Worm (Caenorhabditis elegans) whole organism, mixed stage, embryonic: ENCODE results near the gene nrfl-1.

Experiments used
- M03D4.4 ChIP-seq: sonication (generic microtip); optimal IDR thresholded peaks from 2 replicates; lab custom pipeline; 2017; ENCODE audit warnings: mild to moderate bottlenecking, missing genetic modification characterization, missing compliant biosample characterization
- blmp-1 ChIP-seq: fragments of 150-350 bp; optimal IDR thresholded peaks from 2 replicates; lab custom pipeline; 2014; ENCODE audit warnings: missing biosample characterization, missing genetic modification characterization
- ceh-39 ChIP-seq: fragments of 150-350 bp; optimal IDR thresholded peaks from 2 replicates; lab custom pipeline; 2014; ENCODE audit warnings: missing biosample characterization, missing genetic modification characterization
- ceh-83 ChIP-seq: fragments of 200-800 bp; sonication (Bioruptor generic); optimal IDR thresholded peaks from 2 replicates; lab custom pipeline; 2018; ENCODE audit warnings: mild to moderate bottlenecking, missing genetic modification characterization, missing compliant biosample characterization
- ces-1 ChIP-seq: fragments of 150-350 bp; optimal IDR thresholded peaks from 2 replicates; lab custom pipeline; 2014; ENCODE audit warnings: missing biosample characterization, missing genetic modification reagents, missing genetic modification characterization
- cnd-1 ChIP-seq: fragments of 200-800 bp; sonication (Bioruptor generic); optimal IDR thresholded peaks from 2 replicates; lab custom pipeline; 2018; ENCODE audit warnings: mild to moderate bottlenecking, missing genetic modification characterization, missing compliant biosample characterization
- drap-1 ChIP-seq: fragments of 200-800 bp; sonication (Bioruptor generic); optimal IDR thresholded peaks from 3 replicates; lab custom pipeline; 2018; ENCODE audit warnings: mild to moderate bottlenecking, missing genetic modification characterization, missing compliant biosample characterization
- elt-1 ChIP-seq: sonication (generic microtip); optimal IDR thresholded peaks from 2 replicates; lab custom pipeline; 2017; ENCODE audit warnings: missing genetic modification characterization, mild to moderate bottlenecking, missing compliant biosample characterization, antibody characterized with exemption, moderate library complexity, borderline replicate concordance; ENCODE audit not compliant: insufficient read depth
- elt-3 ChIP-seq: fragments of 150-350 bp; optimal IDR thresholded peaks from 2 replicates; lab custom pipeline; 2014; ENCODE audit warnings: missing biosample characterization, missing genetic modification characterization
- flh-1 ChIP-seq: fragments of 200-800 bp; sonication (Bioruptor generic); optimal IDR thresholded peaks from 2 replicates; lab custom pipeline; 2018; ENCODE audit warnings: mild to moderate bottlenecking, missing genetic modification characterization, moderate library complexity, missing compliant biosample characterization
- ham-2 ChIP-seq: fragments of 200-800 bp; sonication (Bioruptor generic); optimal IDR thresholded peaks from 2 replicates; lab custom pipeline; 2018; ENCODE audit warnings: mild to moderate bottlenecking, missing genetic modification characterization, missing compliant biosample characterization
- hlh-1 ChIP-seq: fragments of 150-350 bp; optimal IDR thresholded peaks from 2 replicates; lab custom pipeline; 2014; ENCODE audit warnings: missing biosample characterization, missing genetic modification reagents, missing genetic modification characterization
- lin-13 ChIP-seq: fragments of 150-350 bp; optimal IDR thresholded peaks from 2 replicates; lab custom pipeline; 2014; ENCODE audit warnings: missing biosample characterization, missing genetic modification characterization
- lin-32 ChIP-seq: fragments of 200-800 bp; sonication (Bioruptor generic); optimal IDR thresholded peaks from 2 replicates; lab custom pipeline; 2018; ENCODE audit warnings: mild to moderate bottlenecking, missing genetic modification characterization, missing compliant biosample characterization
- lsy-2 ChIP-seq: fragments of 150-350 bp; optimal IDR thresholded peaks from 2 replicates; lab custom pipeline; 2014; ENCODE audit warnings: missing biosample characterization, missing genetic modification characterization
- mab-5 ChIP-seq: fragments of 150-350 bp; optimal IDR thresholded peaks from 2 replicates; lab custom pipeline; 2014; ENCODE audit warnings: missing biosample characterization, missing genetic modification characterization
- mep-1 ChIP-seq: fragments of 150-350 bp; optimal IDR thresholded peaks from 2 replicates; lab custom pipeline; 2017; ENCODE audit warnings: missing biosample characterization, missing genetic modification reagents, missing genetic modification characterization, inconsistent platforms
- mls-2 ChIP-seq: sonication (generic microtip); optimal IDR thresholded peaks from 2 replicates; lab custom pipeline; 2016; ENCODE audit warnings: mild to moderate bottlenecking, missing genetic modification characterization, moderate library complexity, missing compliant biosample characterization
- nhr-2 ChIP-seq: fragments of 150-350 bp; optimal IDR thresholded peaks from 2 replicates; lab custom pipeline; 2014; ENCODE audit warnings: missing biosample characterization, missing genetic modification characterization
- nhr-237 ChIP-seq: fragments of 150-350 bp; optimal IDR thresholded peaks from 2 replicates; lab custom pipeline; 2014; ENCODE audit warnings: missing biosample characterization, missing genetic modification characterization
- nhr-76 ChIP-seq: sonication (generic microtip); optimal IDR thresholded peaks from 2 replicates; lab custom pipeline; 2017; ENCODE audit warnings: missing biosample characterization, missing genetic modification characterization
- pha-4 ChIP-seq: fragments of 150-350 bp; optimal IDR thresholded peaks from 2 replicates; lab custom pipeline; 2018; ENCODE audit warnings: missing biosample characterization, missing genetic modification reagents, missing genetic modification characterization
- sem-2 ChIP-seq: fragments of 200-800 bp; sonication (Bioruptor generic); optimal IDR thresholded peaks from 2 replicates; lab custom pipeline; 2018; ENCODE audit warnings: mild to moderate bottlenecking, missing genetic modification characterization, missing compliant biosample characterization
- unc-120 ChIP-seq: sonication (generic microtip); optimal IDR thresholded peaks from 2 replicates; lab custom pipeline; 2017; ENCODE audit warnings: missing genetic modification characterization, missing compliant biosample characterization; ENCODE audit not compliant: poor library complexity, severe bottlenecking
- unc-39 ChIP-seq: fragments of 150-350 bp; optimal IDR thresholded peaks from 2 replicates; lab custom pipeline; 2014; ENCODE audit warnings: missing biosample characterization, missing genetic modification characterization
- unc-62 ChIP-seq: fragments of 150-350 bp; optimal IDR thresholded peaks from 2 replicates; lab custom pipeline; 2014; ENCODE audit warnings: missing biosample characterization, missing genetic modification reagents, missing genetic modification characterization
- zip-8 ChIP-seq: fragments of 150-350 bp; optimal IDR thresholded peaks from 2 replicates; lab custom pipeline; 2014; ENCODE audit warnings: missing biosample characterization, missing genetic modification characterization

Gene nrfl-1

ce11 chrIV:9096160-9096879 lies 22.6 kb upstream of the nrfl-1 start, which contains the start of the genes znf-706 and cpna-3:
znf-706 (minus strand) TSS chrIV:9096231.
cpna-3 (plus strand) TSS chrIV:9096842.
- peak; percentile 4 for TF ChIP-seq unc-120 (tag; lab: Kevin White, UChicago)
- TF ChIP-seq blmp-1, result no peak
- TF ChIP-seq hlh-1 (tag; lab: Kevin White, UChicago), result peak; percentile 3
- no peak for TF ChIP-seq ham-2 (GFP tag; lab: Kevin White, UChicago)
- TF ChIP-seq lin-32 (GFP tag; lab: Kevin White, UChicago), result no peak
- TF ChIP-seq ces-1, result peak; percentile 7
- TF ChIP-seq ceh-83 (GFP tag; lab: Kevin White, UChicago), result no peak

- TF ChIP-seq unc-62 (no peak), lin-32 (GFP tag; lab: Kevin White, UChicago) (no peak), ces-1 (no peak)
These were observed 19.9 kb upstream of the nrfl-1 start, which contains the start of gene gldi-10 for ce11 chrIV:9098942-9099341. gldi-10 (plus strand) TSS chrIV:9099242.

- TF ChIP-seq ceh-83 (GFP tag; lab: Kevin White, UChicago) (no peak), pha-4 (tag; lab: Kevin White, UChicago) (no peak), mls-2 (no peak), nhr-237 (tag; lab: Kevin White, UChicago) (no peak), hlh-1 (tag; lab: Kevin White, UChicago) (no peak), flh-1 (no peak), elt-3 (tag; lab: Kevin White, UChicago) (no peak), nhr-2 (no peak)
These were observed 18.1 kb upstream of the nrfl-1 start for ce11 chrIV:9100835-9101234.

ce11 chrIV:9104071-9105016 lies 14.5 kb upstream of the nrfl-1 start, which contains the start of the genes C01F6.14 and fem-3:
C01F6.14 (minus strand) TSS chrIV:9104121.
fem-3 (plus strand) TSS chrIV:9104966.
- TF ChIP-seq mab-5 (peak; percentile 6), lin-32 (GFP tag; lab: Kevin White, UChicago) (no peak), blmp-1 (no peak)

ce11 chrIV:9107464-9107863 lies 11.4 kb upstream of the nrfl-1 start:
- peak; percentile 46 for TF ChIP-seq lin-32 (GFP tag; lab: Kevin White, UChicago)
- TF ChIP-seq cnd-1, result peak; percentile 17
- peak; percentile 83 for TF ChIP-seq mep-1 (tag; lab: Kevin White, UChicago)
- peak; percentile 48 for TF ChIP-seq nhr-237 (tag; lab: Kevin White, UChicago)
- TF ChIP-seq elt-1 (tag; lab: Kevin White, UChicago), result no peak
- no peak for TF ChIP-seq zip-8 (tag; lab: Kevin White, UChicago)
- TF ChIP-seq drap-1 (GFP tag; lab: Kevin White, UChicago), result no peak
- no peak for TF ChIP-seq sem-2 (GFP tag; lab: Kevin White, UChicago)
- TF ChIP-seq pha-4 (tag; lab: Kevin White, UChicago), result peak; percentile 77
- TF ChIP-seq unc-62, result peak; percentile 4
- peak; percentile 80 for TF ChIP-seq ham-2 (GFP tag; lab: Kevin White, UChicago)
- no peak for TF ChIP-seq nhr-76 (tag; lab: Kevin White, UChicago)
- peak; percentile 32 for TF ChIP-seq lin-13 (tag; lab: Kevin White, UChicago)
- TF ChIP-seq ceh-39, result peak; percentile 50
- peak; percentile 100 for TF ChIP-seq hlh-1 (tag; lab: Kevin White, UChicago)
- TF ChIP-seq mab-5, result no peak
- TF ChIP-seq unc-120 (tag; lab: Kevin White, UChicago), result peak; percentile 27
- peak; percentile 24 for TF ChIP-seq lsy-2 (tag; lab: Kevin White, UChicago)
- TF ChIP-seq ces-1, result peak; percentile 52

- TF ChIP-seq M03D4.4 (tag; lab: Kevin White, UChicago), result no peak
- TF ChIP-seq blmp-1, result no peak
- no peak for TF ChIP-seq unc-39 (tag; lab: Kevin White, UChicago)
These were observed 10.3 kb upstream of the nrfl-1 start, which contains the start of gene aly-1 for ce11 chrIV:9108631-9109030. aly-1 (plus strand) TSS chrIV:9108931.
